Worm (Caenorhabditis elegans): ENCODE results near the gene C07A9.10.

DNA sequence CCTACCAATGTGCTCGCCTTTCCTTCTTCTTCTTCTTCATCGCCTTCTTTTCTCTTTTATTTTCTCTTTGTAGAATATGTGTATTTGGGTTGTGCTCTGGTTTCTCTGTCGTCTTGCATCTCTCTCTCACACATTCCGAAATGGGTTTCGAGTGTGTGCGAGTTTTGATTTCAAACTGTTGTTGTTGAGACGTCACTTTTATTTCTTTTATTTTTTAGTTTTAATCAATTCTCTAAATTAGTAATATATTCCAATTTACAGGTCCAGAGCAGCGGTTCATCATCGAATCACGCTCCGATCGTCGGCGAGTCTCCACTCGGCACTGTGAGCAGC, 18.7 kb upstream of the C07A9.10 start:
- TF ChIP-seq nhr-28 (tag; optimal IDR thresholded peaks at IDR 0.05) (no peak), fos-1 (tag; optimal IDR thresholded peaks at IDR 0.05) (no peak), snpc-4 (tag; optimal IDR thresholded peaks at IDR 0.05) (no peak), elt-3 (tag; optimal IDR thresholded peaks at IDR 0.05) (no peak)
